Worm (Caenorhabditis elegans): ENCODE results near the gene itm-2.

ce11 chrX:5467308-5467707, 22.3 kb downstream of the itm-2 start:
- TF ChIP-seq nhr-102 (tag; optimal IDR thresholded peaks at IDR 0.05) (peak; percentile 32), nhr-28 (tag; optimal IDR thresholded peaks at IDR 0.05) (peak; percentile 85), pha-4 (GFP tag; IDR thresholded peaks at IDR 0.05) (no peak), pha-4 (tag; optimal IDR thresholded peaks at IDR 0.05) (no peak), zag-1 (tag; optimal IDR thresholded peaks at IDR 0.05) (no peak), lin-13 (GFP tag; optimal IDR thresholded peaks at IDR 0.05) (no peak), lin-39 (tag; optimal IDR thresholded peaks at IDR 0.05) (no peak), aly-2 (tag; optimal IDR thresholded peaks at IDR 0.05) (no peak)

All from whole organism, L4 larva.